Fruit fly (Drosophila melanogaster) whole organism, embryonic: Measurements from ENCODE around the gene CG13359.

Source experiments
- B-H2 ChIP-seq: fragments of 200-800 bp; sonication (Bioruptor generic); optimal IDR thresholded peaks from 2 replicates; lab custom pipeline; 2018; ENCODE audit warnings: missing biosample characterization, mild to moderate bottlenecking, missing genetic modification characterization
- Bgb ChIP-seq: fragments of 200-800 bp; sonication (Bioruptor generic); IDR thresholded peaks from 2 replicates; pipeline ENCODE4 v1.3.6; 2022; ENCODE audit warnings: missing biosample characterization, missing genetic modification characterization; ENCODE audit not compliant: partially characterized antibody
- BtbVII ChIP-seq: fragments of 200-800 bp; sonication (Bioruptor generic); optimal IDR thresholded peaks from 3 replicates; lab custom pipeline; 2017; ENCODE audit warnings: missing biosample characterization, mild to moderate bottlenecking, missing genetic modification characterization
- CG10654 ChIP-seq: fragments of 200-800 bp; sonication (Bioruptor generic); optimal IDR thresholded peaks from 2 replicates; lab custom pipeline; 2016; ENCODE audit warnings: missing biosample characterization, missing genetic modification characterization
- CG15601 ChIP-seq: fragments of 200-800 bp; sonication (Bioruptor generic); optimal IDR thresholded peaks from 3 replicates; lab custom pipeline; 2019; ENCODE audit warnings: missing biosample characterization, mild to moderate bottlenecking, missing genetic modification characterization, moderate library complexity
- CG16813 ChIP-seq: fragments of 200-800 bp; sonication (Bioruptor generic); IDR thresholded peaks from 3 replicates; pipeline ENCODE4 v1.3.6; 2022; ENCODE audit warnings: missing biosample characterization, missing genetic modification characterization; ENCODE audit not compliant: partially characterized antibody
- CG2678 ChIP-seq: fragments of 200-800 bp; sonication (Bioruptor generic); optimal IDR thresholded peaks from 3 replicates; lab custom pipeline; 2019; ENCODE audit warnings: missing biosample characterization, mild to moderate bottlenecking, missing genetic modification characterization, moderate library complexity
- CG3065 ChIP-seq: fragments of 200-800 bp; sonication (Bioruptor generic); optimal IDR thresholded peaks from 2 replicates; lab custom pipeline; 2016; ENCODE audit warnings: missing biosample characterization, missing genetic modification characterization
- CG3726 ChIP-seq: fragments of 200-800 bp; sonication (Bioruptor generic); IDR thresholded peaks from 3 replicates; pipeline ENCODE4, ENCODE4 v1.3.6; 2022; ENCODE audit warnings: missing biosample characterization, missing genetic modification characterization
- CG3838 ChIP-seq: fragments of 200-800 bp; sonication (Bioruptor generic); optimal IDR thresholded peaks from 3 replicates; lab custom pipeline; 2016; ENCODE audit warnings: missing biosample characterization, missing genetic modification characterization
- CG4404 ChIP-seq: fragments of 200-800 bp; sonication (Bioruptor generic); IDR thresholded peaks from 2 replicates; pipeline ENCODE4 v1.3.6; 2022; ENCODE audit warnings: missing biosample characterization, missing genetic modification characterization
- CG6654 ChIP-seq: fragments of 200-800 bp; sonication (Bioruptor generic); optimal IDR thresholded peaks from 2 replicates; lab custom pipeline; 2017; ENCODE audit warnings: missing biosample characterization, mild to moderate bottlenecking, missing genetic modification characterization
- CG6813 ChIP-seq: fragments of 200-800 bp; sonication (Bioruptor generic); optimal IDR thresholded peaks from 2 replicates; lab custom pipeline; 2017; ENCODE audit warnings: missing biosample characterization, missing genetic modification characterization, mild to moderate bottlenecking, moderate library complexity, missing genetic modification reagents
- CG7928 ChIP-seq: fragments of 200-800 bp; sonication (Bioruptor generic); optimal IDR thresholded peaks from 2 replicates; lab custom pipeline; 2017; ENCODE audit warnings: missing biosample characterization, mild to moderate bottlenecking, missing genetic modification characterization
- CG7963 ChIP-seq: fragments of 200-800 bp; sonication (Bioruptor generic); IDR thresholded peaks from 3 replicates; pipeline ENCODE4 v1.3.6; 2022; ENCODE audit warnings: missing biosample characterization, missing genetic modification characterization; ENCODE audit not compliant: partially characterized antibody
- CG8388 ChIP-seq: fragments of 200-800 bp; sonication (Bioruptor generic); optimal IDR thresholded peaks from 2 replicates; lab custom pipeline; 2019; ENCODE audit warnings: missing biosample characterization, mild to moderate bottlenecking, missing genetic modification characterization, moderate library complexity
- CG8478 ChIP-seq: fragments of >200 bp; optimal IDR thresholded peaks from 2 replicates; lab custom pipeline; 2018
- CG9215 ChIP-seq: fragments of 200-800 bp; sonication (Bioruptor generic); IDR thresholded peaks from 2 replicates; pipeline ENCODE4 v1.3.6; 2022; ENCODE audit warnings: missing biosample characterization, missing genetic modification characterization
- Camta ChIP-seq: fragments of 200-800 bp; sonication (Bioruptor generic); optimal IDR thresholded peaks from 2 replicates; lab custom pipeline; 2016; ENCODE audit warnings: missing biosample characterization, missing genetic modification characterization
- CoRest ChIP-seq: fragments of 200-800 bp; sonication (Bioruptor generic); optimal IDR thresholded peaks from 3 replicates; lab custom pipeline; 2018; ENCODE audit warnings: missing biosample characterization, mild to moderate bottlenecking, missing genetic modification characterization, moderate library complexity
- D ChIP-seq, 2 experiments: fragments of 200-800 bp in 1 of 2; fragments of >200 bp in 1 of 2; sonication (Bioruptor generic) in 1 of 2; optimal IDR thresholded peaks; 2 replicates in 1 of 2; 3 replicates in 1 of 2; lab custom pipeline; 2017; ENCODE audit warnings: mild to moderate bottlenecking in 1 of 2, missing biosample characterization in 1 of 2, missing genetic modification characterization in 1 of 2, missing genetic modification reagents in 1 of 2
- Dbx ChIP-seq: fragments of 200-800 bp; sonication (Bioruptor generic); IDR thresholded peaks from 3 replicates; pipeline ENCODE4 v1.3.6; 2022; ENCODE audit warnings: missing biosample characterization, missing genetic modification characterization
- Nf-YB ChIP-seq: fragments of 200-800 bp; sonication (Bioruptor generic); optimal IDR thresholded peaks from 3 replicates; lab custom pipeline; 2019; ENCODE audit warnings: missing biosample characterization, mild to moderate bottlenecking, missing genetic modification characterization, moderate library complexity
- NfI ChIP-seq: fragments of 200-800 bp; sonication (Bioruptor generic); optimal IDR thresholded peaks from 3 replicates; lab custom pipeline; 2018; ENCODE audit warnings: missing biosample characterization, mild to moderate bottlenecking, missing genetic modification characterization, moderate library complexity
- Sry-β ChIP-seq: fragments of 200-800 bp; sonication (Bioruptor generic); optimal IDR thresholded peaks from 2 replicates; lab custom pipeline; 2018; ENCODE audit warnings: missing biosample characterization, mild to moderate bottlenecking, missing genetic modification characterization, moderate library complexity
- Sry-δ ChIP-seq: fragments of 200-800 bp; sonication (Bioruptor generic); optimal IDR thresholded peaks from 2 replicates; lab custom pipeline; 2016; ENCODE audit warnings: missing biosample characterization, missing genetic modification characterization
- Ssrp ChIP-seq: fragments of 200-800 bp; sonication (Bioruptor generic); optimal IDR thresholded peaks from 2 replicates; lab custom pipeline; 2018; ENCODE audit warnings: missing biosample characterization, mild to moderate bottlenecking, missing genetic modification characterization, moderate library complexity
- Stat92E ChIP-seq, 3 experiments: fragments of >200 bp in 2 of 3; fragments of 200-800 bp in 1 of 3; sonication (Bioruptor generic) in 1 of 3; optimal IDR thresholded peaks; 2 replicates each; lab custom pipeline; 2017 to 2019; ENCODE audit warnings: missing biosample characterization in 3 of 3, missing genetic modification characterization in 3 of 3, mild to moderate bottlenecking in 1 of 3, moderate library complexity in 1 of 3
- Vsx1 ChIP-seq: fragments of 200-800 bp; sonication (Bioruptor generic); optimal IDR thresholded peaks from 2 replicates; lab custom pipeline; 2017; ENCODE audit warnings: missing biosample characterization, mild to moderate bottlenecking, missing genetic modification characterization, missing genetic modification reagents
- ab ChIP-seq: fragments of 200-800 bp; sonication (Bioruptor generic); optimal IDR thresholded peaks from 2 replicates; lab custom pipeline; 2016; ENCODE audit warnings: missing biosample characterization, missing genetic modification characterization
- aop ChIP-seq: fragments of 200-800 bp; sonication (Bioruptor generic); IDR thresholded peaks from 2 replicates; pipeline ENCODE4 v1.3.6; 2022; ENCODE audit warnings: missing biosample characterization, missing genetic modification characterization
- bowl ChIP-seq: fragments of 200-800 bp; sonication (Bioruptor generic); IDR thresholded peaks from 2 replicates; pipeline ENCODE4 v1.3.6; 2022; ENCODE audit warnings: missing biosample characterization, missing genetic modification characterization
- btn ChIP-seq: fragments of 200-800 bp; sonication (Bioruptor generic); optimal IDR thresholded peaks from 2 replicates; lab custom pipeline; 2016; ENCODE audit warnings: missing biosample characterization, missing genetic modification characterization
- cg ChIP-seq: fragments of 200-800 bp; sonication (Bioruptor generic); optimal IDR thresholded peaks from 3 replicates; lab custom pipeline; 2019; ENCODE audit warnings: missing biosample characterization, mild to moderate bottlenecking, missing genetic modification characterization, moderate library complexity
- chn ChIP-seq: fragments of 200-800 bp; sonication (Bioruptor generic); optimal IDR thresholded peaks from 2 replicates; lab custom pipeline; 2016; ENCODE audit warnings: missing biosample characterization, missing genetic modification characterization
- dimm ChIP-seq: fragments of 200-800 bp; sonication (Bioruptor generic); IDR thresholded peaks from 2 replicates; pipeline ENCODE4 v1.3.6; 2022; ENCODE audit warnings: missing biosample characterization, missing genetic modification characterization
- dpn ChIP-seq, 2 experiments: fragments of 200-800 bp; sonication (Bioruptor generic); optimal IDR thresholded peaks; 3 replicates each; lab custom pipeline; 2016; ENCODE audit warnings: missing biosample characterization in 2 of 2, missing genetic modification characterization in 2 of 2
- exex ChIP-seq: fragments of 200-800 bp; sonication (Bioruptor generic); optimal IDR thresholded peaks from 4 replicates; lab custom pipeline; 2018; ENCODE audit warnings: missing biosample characterization, mild to moderate bottlenecking, missing genetic modification characterization, moderate library complexity
- gro ChIP-seq: fragments of 200-800 bp; sonication (Bioruptor generic); optimal IDR thresholded peaks from 2 replicates; lab custom pipeline; 2016; ENCODE audit warnings: missing biosample characterization, missing genetic modification characterization
- gt ChIP-seq: fragments of 200-800 bp; sonication (Bioruptor generic); IDR thresholded peaks from 2 replicates; pipeline ENCODE4 v1.3.6; 2022; ENCODE audit warnings: missing biosample characterization, missing genetic modification characterization
- hth ChIP-seq: fragments of >200 bp; optimal IDR thresholded peaks from 2 replicates; lab custom pipeline; 2017; ENCODE audit warnings: inconsistent platforms
- lola ChIP-seq, 3 experiments: fragments of >200 bp in 2 of 3; fragments of 200-800 bp in 1 of 3; sonication (Bioruptor generic) in 1 of 3; optimal IDR thresholded peaks; 2 replicates each; lab custom pipeline; 2017 to 2019; ENCODE audit warnings: missing biosample characterization in 3 of 3, missing genetic modification characterization in 3 of 3, mild to moderate bottlenecking in 1 of 3, moderate library complexity in 1 of 3
- nmo ChIP-seq: fragments of 200-800 bp; sonication (Bioruptor generic); optimal IDR thresholded peaks from 2 replicates; lab custom pipeline; 2018; ENCODE audit warnings: missing biosample characterization, mild to moderate bottlenecking, missing genetic modification characterization, moderate library complexity
- ssp ChIP-seq: fragments of 200-800 bp; sonication (Bioruptor generic); IDR thresholded peaks from 2 replicates; pipeline ENCODE4 v1.3.6; 2022; ENCODE audit warnings: missing biosample characterization, missing genetic modification characterization
- stwl ChIP-seq: fragments of 200-800 bp; sonication (Bioruptor generic); optimal IDR thresholded peaks from 3 replicates; lab custom pipeline; 2018; ENCODE audit warnings: missing biosample characterization, mild to moderate bottlenecking, missing genetic modification characterization, moderate library complexity
- toy ChIP-seq: fragments of 200-800 bp; sonication (Bioruptor generic); IDR thresholded peaks from 2 replicates; pipeline ENCODE4 v1.3.6; 2022; ENCODE audit warnings: missing biosample characterization, missing genetic modification characterization
- wor ChIP-seq: fragments of 200-800 bp; sonication (Bioruptor generic); IDR thresholded peaks from 2 replicates; pipeline ENCODE4 v1.3.6; 2022; ENCODE audit warnings: missing biosample characterization, missing genetic modification characterization
- zfh1 ChIP-seq: fragments of 200-800 bp; sonication (Bioruptor generic); IDR thresholded peaks from 3 replicates; pipeline ENCODE4 v1.3.6; 2022; ENCODE audit warnings: missing biosample characterization, missing genetic modification characterization

The CG13359 gene

dm6 chrX:755642-756332, 47.5 kb downstream of the CG13359 start (continued):
- TF ChIP-seq CG6813 (GFP tag; lab: Kevin White, UChicago) (peak; percentile 79), Vsx1 (GFP tag; lab: Kevin White, UChicago) (peak; percentile 58), CG6654 (GFP tag; lab: Kevin White, UChicago) (peak; percentile 42), zfh1 (peak; percentile 86), ab (GFP tag; lab: Kevin White, UChicago) (peak; percentile 71), aop (GFP tag; lab: Robert Waterston, UW) (no peak), CG10654 (peak; percentile 68), nmo (GFP tag; lab: Kevin White, UChicago) (peak; percentile 67), CG8478 (lab: Kevin White, UChicago) (no peak), Bgb (GFP tag; lab: Robert Waterston, UW) (no peak), Sry-β (no peak), CG3726 (0 out of 3 replicates have a peak, but pooled peaks have one; percentile 61), CG9215 (peak; percentile 86), CG8388 (GFP tag; lab: Kevin White, UChicago) (peak; percentile 60), CG4404 (GFP tag; lab: Robert Waterston, UW) (peak; percentile 59), Ssrp (tag; lab: Kevin White, UChicago) (peak; percentile 59), bowl (GFP tag; lab: Robert Waterston, UW) (0 out of 2 replicates have a peak, but pooled peaks have one; percentile 56), wor (peak; percentile 32; the same call in 1 of the 2 replicates), exex (tag; lab: Kevin White, UChicago) (peak; percentile 65), Stat92E (GFP tag; optimal IDR thresholded peaks at IDR 0.05; lab: Kevin White, UChicago) (no peak), CG7963 (GFP tag; lab: Robert Waterston, UW) (no peak), hth (lab: Kevin White, UChicago) (no peak), toy (GFP tag; lab: Robert Waterston, UW) (peak; percentile 83), BtbVII (GFP tag; lab: Kevin White, UChicago) (peak; percentile 89), CoRest (peak; percentile 78), dpn (GFP tag; optimal IDR thresholded peaks at IDR 0.05; lab: Kevin White, UChicago) (peak; percentile 82 to 90), CG16813 (GFP tag; lab: Robert Waterston, UW) (no peak), chn (GFP tag; lab: Kevin White, UChicago) (peak; percentile 56), Nf-YB (peak; percentile 59), lola (GFP tag; optimal IDR thresholded peaks at IDR 0.05; lab: Kevin White, UChicago) (peak in 1 of 3 experiments; percentile 36), stwl (tag; lab: Kevin White, UChicago) (no peak), Dbx (peak; percentile 96), gro (GFP tag; lab: Kevin White, UChicago) (peak; percentile 96), CG3838 (GFP tag; lab: Kevin White, UChicago) (peak; percentile 56), Camta (GFP tag; lab: Kevin White, UChicago) (peak; percentile 65), dimm (GFP tag; lab: Robert Waterston, UW) (peak; percentile 56; the same call in 1 of the 2 replicates), NfI (GFP tag; lab: Kevin White, UChicago) (peak; percentile 82), D (optimal IDR thresholded peaks at IDR 0.05; lab: Kevin White, UChicago) (no peak), D (GFP tag; optimal IDR thresholded peaks at IDR 0.05; lab: Kevin White, UChicago) (peak; percentile 32), CG15601 (peak; percentile 43), gt (GFP tag; lab: Robert Waterston, UW) (no peak), CG2678 (tag; lab: Kevin White, UChicago) (peak; percentile 88), CG3065 (GFP tag; lab: Kevin White, UChicago) (peak; percentile 50), B-H2 (GFP tag; lab: Kevin White, UChicago) (peak; percentile 63), cg (no peak), CG7928 (GFP tag; lab: Kevin White, UChicago) (peak; percentile 60), ssp (GFP tag; lab: Robert Waterston, UW) (peak; percentile 66), Sry-δ (GFP tag; lab: Kevin White, UChicago) (peak; percentile 52), btn (peak; percentile 32)
